Fruit fly (Drosophila melanogaster) whole organism, embryonic: ENCODE results near the gene 7B2.

ENCODE experiments used
- CG1024 ChIP-seq: fragments of 200-800 bp; sonication (Bioruptor generic); IDR thresholded peaks from 2 replicates; pipeline ENCODE4 v1.3.6; 2022; ENCODE audit warnings: missing biosample characterization, missing genetic modification characterization
- CG10959 ChIP-seq: fragments of 200-800 bp; sonication (Bioruptor generic); IDR thresholded peaks from 2 replicates; pipeline ENCODE4 v1.3.6; 2022; ENCODE audit warnings: missing biosample characterization, missing genetic modification characterization
- CG11723 ChIP-seq: fragments of 200-800 bp; sonication (Bioruptor generic); optimal IDR thresholded peaks from 2 replicates; lab custom pipeline; 2017; ENCODE audit warnings: missing biosample characterization, mild to moderate bottlenecking, missing genetic modification characterization
- CG12104 ChIP-seq: fragments of 200-800 bp; sonication (Bioruptor generic); optimal IDR thresholded peaks from 3 replicates; lab custom pipeline; 2016; ENCODE audit warnings: missing biosample characterization, missing genetic modification characterization
- CG12219 ChIP-seq: fragments of 200-800 bp; sonication (Bioruptor generic); optimal IDR thresholded peaks from 3 replicates; lab custom pipeline; 2018; ENCODE audit warnings: missing biosample characterization, mild to moderate bottlenecking, missing genetic modification characterization
- CG12391 ChIP-seq: fragments of 200-800 bp; sonication (Bioruptor generic); optimal IDR thresholded peaks from 3 replicates; lab custom pipeline; 2018; ENCODE audit warnings: missing biosample characterization, mild to moderate bottlenecking, missing genetic modification characterization, moderate library complexity
- CG13894 ChIP-seq: fragments of 200-800 bp; sonication (Bioruptor generic); optimal IDR thresholded peaks from 3 replicates; lab custom pipeline; 2018; ENCODE audit warnings: missing biosample characterization, mild to moderate bottlenecking, missing genetic modification characterization, moderate library complexity
- CG14441 ChIP-seq: fragments of 200-800 bp; sonication (Bioruptor generic); IDR thresholded peaks from 2 replicates; pipeline ENCODE4 v1.3.6; 2022; ENCODE audit warnings: missing biosample characterization, missing genetic modification characterization
- CG18599 ChIP-seq: fragments of 200-800 bp; sonication (Bioruptor generic); optimal IDR thresholded peaks from 3 replicates; lab custom pipeline; 2017; ENCODE audit warnings: missing biosample characterization, missing genetic modification characterization, mild to moderate bottlenecking, moderate library complexity, missing genetic modification reagents
- CG18619 ChIP-seq: fragments of 200-800 bp; sonication (Bioruptor generic); optimal IDR thresholded peaks from 3 replicates; lab custom pipeline; 2017; ENCODE audit warnings: missing biosample characterization, mild to moderate bottlenecking, missing genetic modification characterization
- CG2116 ChIP-seq: fragments of 200-800 bp; sonication (Bioruptor generic); optimal IDR thresholded peaks from 3 replicates; lab custom pipeline; 2018; ENCODE audit warnings: missing biosample characterization, mild to moderate bottlenecking, missing genetic modification characterization
- CG2199 ChIP-seq: fragments of 200-800 bp; sonication (Bioruptor generic); IDR thresholded peaks from 3 replicates; pipeline ENCODE4 v1.3.6; 2022; ENCODE audit warnings: missing biosample characterization, missing genetic modification characterization
- CG2202 ChIP-seq: fragments of 200-800 bp; sonication (Bioruptor generic); optimal IDR thresholded peaks from 2 replicates; lab custom pipeline; 2018; ENCODE audit warnings: missing biosample characterization, mild to moderate bottlenecking, missing genetic modification characterization
- CG2889 ChIP-seq: fragments of 200-800 bp; sonication (Bioruptor generic); IDR thresholded peaks from 3 replicates; pipeline ENCODE4 v1.3.6; 2022; ENCODE audit warnings: missing biosample characterization, missing genetic modification characterization
- CG5953 ChIP-seq: fragments of 200-800 bp; sonication (Bioruptor generic); IDR thresholded peaks from 2 replicates; pipeline ENCODE4 v1.3.6; 2022; ENCODE audit warnings: missing biosample characterization, missing genetic modification characterization
- CG6683 ChIP-seq: fragments of 200-800 bp; sonication (Bioruptor generic); optimal IDR thresholded peaks from 2 replicates; lab custom pipeline; 2017; ENCODE audit warnings: missing biosample characterization, mild to moderate bottlenecking, missing genetic modification characterization, missing genetic modification reagents
- CG7271 ChIP-seq: fragments of 200-800 bp; sonication (Bioruptor generic); optimal IDR thresholded peaks from 2 replicates; lab custom pipeline; 2018; ENCODE audit warnings: missing biosample characterization, mild to moderate bottlenecking, missing genetic modification characterization, moderate library complexity
- CG7786 ChIP-seq: fragments of 200-800 bp; sonication (Bioruptor generic); optimal IDR thresholded peaks from 2 replicates; lab custom pipeline; 2016; ENCODE audit warnings: missing biosample characterization, missing genetic modification characterization
- CG8281 ChIP-seq: fragments of 200-800 bp; sonication (Bioruptor generic); optimal IDR thresholded peaks from 2 replicates; lab custom pipeline; 2018; ENCODE audit warnings: missing biosample characterization, mild to moderate bottlenecking, missing genetic modification characterization, moderate library complexity
- CG8765 ChIP-seq: fragments of 200-800 bp; sonication (Bioruptor generic); IDR thresholded peaks from 2 replicates; pipeline ENCODE4 v1.3.6; 2022; ENCODE audit warnings: missing biosample characterization, missing genetic modification characterization
- CG8944 ChIP-seq: fragments of 200-800 bp; sonication (Bioruptor generic); optimal IDR thresholded peaks from 3 replicates; lab custom pipeline; 2016; ENCODE audit warnings: missing biosample characterization, missing genetic modification characterization
- Doc3 ChIP-seq: fragments of 200-800 bp; sonication (Bioruptor generic); IDR thresholded peaks from 3 replicates; pipeline ENCODE4 v1.3.6; 2022; ENCODE audit warnings: missing biosample characterization, missing genetic modification characterization; ENCODE audit not compliant: partially characterized antibody
- Ets65A ChIP-seq: fragments of 200-800 bp; sonication (Bioruptor generic); peaks from one replicate; lab custom pipeline; 2016; ENCODE audit warnings: missing biosample characterization, missing genetic modification characterization
- Hey ChIP-seq: fragments of 200-800 bp; sonication (Bioruptor generic); optimal IDR thresholded peaks from 3 replicates; lab custom pipeline; 2018; ENCODE audit warnings: missing biosample characterization, mild to moderate bottlenecking, missing genetic modification characterization
- Hr39 ChIP-seq: fragments of >200 bp; optimal IDR thresholded peaks from 2 replicates; lab custom pipeline; 2017
- Hr51 ChIP-seq, 2 experiments: fragments of 200-800 bp; sonication (Bioruptor generic); optimal IDR thresholded peaks; 2 replicates in 1 of 2; 3 replicates in 1 of 2; lab custom pipeline; 2016 to 2018; ENCODE audit warnings: missing biosample characterization in 2 of 2, missing genetic modification characterization in 2 of 2, mild to moderate bottlenecking in 1 of 2, moderate library complexity in 1 of 2
- Hr78 ChIP-seq, 2 experiments: fragments of 200-800 bp in 1 of 2; fragments of >200 bp in 1 of 2; sonication (Bioruptor generic) in 1 of 2; optimal IDR thresholded peaks; 2 replicates each; lab custom pipeline; 2017 to 2019; ENCODE audit warnings: missing biosample characterization in 2 of 2, missing genetic modification characterization in 2 of 2, mild to moderate bottlenecking in 1 of 2, moderate library complexity in 1 of 2
- Hsf ChIP-seq: fragments of 200-800 bp; sonication (Bioruptor generic); optimal IDR thresholded peaks from 3 replicates; lab custom pipeline; 2016; ENCODE audit warnings: missing biosample characterization, missing genetic modification characterization
- MESR4 ChIP-seq: fragments of 200-800 bp; sonication (Bioruptor generic); optimal IDR thresholded peaks from 2 replicates; lab custom pipeline; 2018; ENCODE audit warnings: missing biosample characterization, mild to moderate bottlenecking, missing genetic modification characterization, moderate library complexity
- Oaz ChIP-seq: fragments of 200-800 bp; sonication (Bioruptor generic); IDR thresholded peaks from 2 replicates; pipeline ENCODE4 v1.3.6; 2022; ENCODE audit warnings: missing biosample characterization, missing genetic modification characterization
- Side ChIP-seq: fragments of 200-800 bp; sonication (Bioruptor generic); optimal IDR thresholded peaks from 2 replicates; lab custom pipeline; 2016; ENCODE audit warnings: missing biosample characterization, missing genetic modification characterization
- amos ChIP-seq: fragments of 200-800 bp; sonication (Bioruptor generic); IDR thresholded peaks from 2 replicates; pipeline ENCODE4 v1.3.6; 2022; ENCODE audit warnings: missing biosample characterization, missing genetic modification characterization; ENCODE audit not compliant: partially characterized antibody
- aop ChIP-seq: fragments of 200-800 bp; sonication (Bioruptor generic); IDR thresholded peaks from 2 replicates; pipeline ENCODE4 v1.3.6; 2022; ENCODE audit warnings: missing biosample characterization, missing genetic modification characterization
- ap ChIP-seq: fragments of 200-800 bp; sonication (Bioruptor generic); IDR thresholded peaks from 2 replicates; pipeline ENCODE4 v1.3.6; 2022; ENCODE audit warnings: missing biosample characterization, missing genetic modification characterization
- bowl ChIP-seq: fragments of 200-800 bp; sonication (Bioruptor generic); IDR thresholded peaks from 2 replicates; pipeline ENCODE4 v1.3.6; 2022; ENCODE audit warnings: missing biosample characterization, missing genetic modification characterization
- caup ChIP-seq: fragments of 200-800 bp; sonication (Bioruptor generic); optimal IDR thresholded peaks from 3 replicates; lab custom pipeline; 2017; ENCODE audit warnings: missing biosample characterization, mild to moderate bottlenecking, missing genetic modification characterization, moderate library complexity; ENCODE audit not compliant: severe bottlenecking
- chinmo ChIP-seq: fragments of 200-800 bp; sonication (Bioruptor generic); IDR thresholded peaks from 4 replicates; pipeline ENCODE4 v1.3.6; 2022; ENCODE audit warnings: missing biosample characterization, missing genetic modification characterization; ENCODE audit not compliant: partially characterized antibody
- dan ChIP-seq: fragments of 200-800 bp; sonication (Bioruptor generic); IDR thresholded peaks from 2 replicates; pipeline ENCODE4 v1.3.6; 2022; ENCODE audit warnings: missing biosample characterization, missing genetic modification characterization
- dmrt99B ChIP-seq: fragments of 200-800 bp; sonication (Bioruptor generic); optimal IDR thresholded peaks from 2 replicates; lab custom pipeline; 2018; ENCODE audit warnings: missing biosample characterization, mild to moderate bottlenecking, missing genetic modification characterization, moderate library complexity
- gsb-n ChIP-seq: fragments of 200-800 bp; sonication (Bioruptor generic); optimal IDR thresholded peaks from 3 replicates; lab custom pipeline; 2018; ENCODE audit warnings: missing biosample characterization, mild to moderate bottlenecking, missing genetic modification characterization
- lov ChIP-seq, 2 experiments: fragments of 200-800 bp in 1 of 2; fragments of >200 bp in 1 of 2; sonication (Bioruptor generic) in 1 of 2; IDR thresholded peaks in 1 of 2; optimal IDR thresholded peaks in 1 of 2; 2 replicates in 1 of 2; 3 replicates in 1 of 2; pipeline versions ENCODE4 v1.3.6 to Lab custom; 2017 to 2022; ENCODE audit warnings: missing biosample characterization in 1 of 2, missing genetic modification characterization in 1 of 2
- run ChIP-seq: fragments of 200-800 bp; sonication (Bioruptor generic); optimal IDR thresholded peaks from 3 replicates; lab custom pipeline; 2018; ENCODE audit warnings: missing biosample characterization, mild to moderate bottlenecking, missing genetic modification characterization
- schlank ChIP-seq: fragments of 200-800 bp; sonication (Bioruptor generic); optimal IDR thresholded peaks from 2 replicates; lab custom pipeline; 2018; ENCODE audit warnings: missing biosample characterization, mild to moderate bottlenecking, missing genetic modification characterization
- sd ChIP-seq: fragments of 200-800 bp; sonication (Bioruptor generic); optimal IDR thresholded peaks from 3 replicates; lab custom pipeline; 2018; ENCODE audit warnings: missing biosample characterization, mild to moderate bottlenecking, missing genetic modification characterization, moderate library complexity
- sens ChIP-seq: fragments of 200-800 bp; sonication (Bioruptor generic); peaks from one replicate; lab custom pipeline; 2016; ENCODE audit warnings: missing biosample characterization, missing genetic modification characterization
- sna ChIP-seq: fragments of 200-800 bp; sonication (Bioruptor generic); IDR thresholded peaks from 2 replicates; pipeline ENCODE4 v1.3.6; 2022; ENCODE audit warnings: missing biosample characterization, missing genetic modification characterization; ENCODE audit not compliant: partially characterized antibody
- stwl ChIP-seq: fragments of 200-800 bp; sonication (Bioruptor generic); optimal IDR thresholded peaks from 3 replicates; lab custom pipeline; 2018; ENCODE audit warnings: missing biosample characterization, mild to moderate bottlenecking, missing genetic modification characterization, moderate library complexity
- vvl ChIP-seq: fragments of 200-800 bp; sonication (Bioruptor generic); IDR thresholded peaks from 2 replicates; pipeline ENCODE4 v1.3.6; 2022; ENCODE audit warnings: missing biosample characterization, missing genetic modification characterization
- wdn ChIP-seq: fragments of 200-800 bp; sonication (Bioruptor generic); IDR thresholded peaks from 2 replicates; pipeline ENCODE4 v1.3.6; 2022; ENCODE audit warnings: missing biosample characterization, missing genetic modification characterization

The 7B2 gene

DNA sequence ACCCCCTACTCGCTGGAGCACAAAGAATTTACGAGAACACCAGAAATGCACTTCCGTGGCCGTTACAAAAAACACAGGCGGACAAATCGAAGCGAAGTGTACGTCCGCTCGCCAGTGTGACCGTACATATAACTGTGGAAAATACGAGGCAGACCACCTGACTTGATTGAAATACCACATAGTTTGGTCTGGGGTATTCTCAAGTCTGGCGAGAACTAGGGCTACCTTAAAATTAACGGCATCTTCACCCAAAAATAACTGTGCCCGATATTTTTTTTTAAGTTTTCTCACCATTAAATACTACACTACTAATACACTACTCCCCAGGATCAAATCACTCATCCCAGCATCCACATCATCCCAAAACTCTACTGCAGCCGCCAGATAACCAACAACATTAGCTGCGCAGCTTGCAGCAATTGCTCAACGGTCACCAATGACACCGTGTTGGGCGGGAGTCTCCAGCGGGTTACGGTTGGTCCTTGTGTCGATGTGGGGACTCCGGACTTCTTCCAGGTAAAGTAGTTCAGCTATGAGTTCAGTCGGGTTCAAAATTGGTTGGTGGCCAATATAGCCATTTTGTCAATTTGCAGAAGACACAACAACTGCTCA, 8.3 kb upstream of the 7B2 start, which contains the start of gene Cerk (continued):
- no peak for TF ChIP-seq schlank (tag; lab: Kevin White, UChicago)
- peak; percentile 39 for TF ChIP-seq CG12391 (tag; lab: Kevin White, UChicago)
- TF ChIP-seq run, result no peak
- peak; percentile 48 for TF ChIP-seq CG13894
- no peak for TF ChIP-seq CG12219 (GFP tag; lab: Kevin White, UChicago)
- peak; percentile 69; the same call in 1 of the 2 replicates for TF ChIP-seq amos
- peak; percentile 89 for TF ChIP-seq chinmo
- TF ChIP-seq Doc3 (GFP tag; lab: Robert Waterston, UW), result no peak
- TF ChIP-seq CG18619 (GFP tag; lab: Kevin White, UChicago), result no peak
- TF ChIP-seq CG8765, result no peak
- peak; percentile 41 for TF ChIP-seq sd (tag; lab: Kevin White, UChicago)
- TF ChIP-seq wdn (GFP tag; lab: Robert Waterston, UW), result no peak
- no peak for TF ChIP-seq CG7271 (tag; lab: Kevin White, UChicago)
- no peak for TF ChIP-seq Oaz (GFP tag; lab: Robert Waterston, UW)
- TF ChIP-seq sna (GFP tag; lab: Robert Waterston, UW), result peak; percentile 47; the same call in 1 of the 2 replicates
- peak; percentile 32 for TF ChIP-seq Ets65A (GFP tag; lab: Kevin White, UChicago)
- peak; percentile 59 for TF ChIP-seq vvl (GFP tag; lab: Robert Waterston, UW)
- peak; percentile 20 for TF ChIP-seq CG7786 (GFP tag; lab: Kevin White, UChicago)
- TF ChIP-seq caup (GFP tag; lab: Kevin White, UChicago), result peak; percentile 30
- no peak for TF ChIP-seq CG10959 (GFP tag; lab: Robert Waterston, UW)
- peak; percentile 21 for TF ChIP-seq CG8944 (GFP tag; lab: Kevin White, UChicago)
- TF ChIP-seq gsb-n (tag; lab: Kevin White, UChicago), result no peak
- no peak for TF ChIP-seq bowl (GFP tag; lab: Robert Waterston, UW)
- TF ChIP-seq CG14441 (GFP tag; lab: Robert Waterston, UW), result no peak
- TF ChIP-seq CG2199 (GFP tag; lab: Robert Waterston, UW), result 0 out of 3 replicates have a peak, but pooled peaks have one; percentile 25
- peak; percentile 61 for TF ChIP-seq MESR4 (GFP tag; lab: Kevin White, UChicago)
- no peak for TF ChIP-seq CG1024 (GFP tag; lab: Robert Waterston, UW)
- TF ChIP-seq Hr39 (lab: Kevin White, UChicago), result no peak
- TF ChIP-seq CG2202, result peak; percentile 4
- TF ChIP-seq aop (GFP tag; lab: Robert Waterston, UW), result peak; percentile 35; the same call in 1 of the 2 replicates
- TF ChIP-seq lov (optimal IDR thresholded peaks at IDR 0.05; lab: Kevin White, UChicago), result no peak
- TF ChIP-seq lov (GFP tag; IDR thresholded peaks at IDR 0.05; lab: Robert Waterston, UW), result 0 out of 3 replicates have a peak, but pooled peaks have one; percentile 36
- TF ChIP-seq CG11723, result no peak
- peak; percentile 19 for TF ChIP-seq CG18599 (GFP tag; lab: Kevin White, UChicago)
- no peak for TF ChIP-seq CG12104
- peak; percentile 61 for TF ChIP-seq CG2116
- no peak for TF ChIP-seq CG5953
- TF ChIP-seq dmrt99B (tag; lab: Kevin White, UChicago), result no peak
- no peak for TF ChIP-seq CG8281 (tag; lab: Kevin White, UChicago)
- no peak for TF ChIP-seq Hr78 (GFP tag; optimal IDR thresholded peaks at IDR 0.05; lab: Kevin White, UChicago)
- peak; percentile 74 for TF ChIP-seq stwl (tag; lab: Kevin White, UChicago)
- no peak for TF ChIP-seq Hey (tag; lab: Kevin White, UChicago)
- TF ChIP-seq Hr51 (GFP tag; optimal IDR thresholded peaks at IDR 0.05; lab: Kevin White, UChicago), result peak; percentile 13 to 59
- no peak for TF ChIP-seq ap
- TF ChIP-seq dan (GFP tag; lab: Robert Waterston, UW), result no peak
- TF ChIP-seq Side, result peak; percentile 22
- TF ChIP-seq CG2889, result no peak
- peak; percentile 88 for TF ChIP-seq sens (GFP tag; lab: Kevin White, UChicago)
- TF ChIP-seq CG6683 (GFP tag; lab: Kevin White, UChicago), result no peak
- TF ChIP-seq Hsf, result peak; percentile 24
